Worm (Caenorhabditis elegans) whole organism, L4 larva: Measurements from ENCODE around the gene clc-27.

Experiments used
- F37D6.2 ChIP-seq: sonication (generic microtip); optimal IDR thresholded peaks from 2 replicates; lab custom pipeline; 2016; ENCODE audit warnings: mild to moderate bottlenecking, missing genetic modification characterization, missing compliant biosample characterization
- Y105C5A.15 ChIP-seq: fragments of 200-800 bp; sonication (Bioruptor generic); IDR thresholded peaks from 2 replicates; pipeline ENCODE4 v1.3.6; 2022; ENCODE audit warnings: missing genetic modification characterization, missing compliant biosample characterization
- Y75B8A.6 ChIP-seq: fragments of 200-800 bp; sonication (Bioruptor generic); IDR thresholded peaks from 2 replicates; pipeline ENCODE4 v1.3.6; 2022; ENCODE audit warnings: missing genetic modification reagents, missing genetic modification characterization, missing compliant biosample characterization
- aha-1 ChIP-seq: fragments of 150-350 bp; peaks from one replicate; lab custom pipeline; 2014; ENCODE audit warnings: missing biosample characterization, missing genetic modification characterization
- attf-4 ChIP-seq: sonication (generic microtip); optimal IDR thresholded peaks from 3 replicates; lab custom pipeline; 2017; ENCODE audit warnings: missing biosample characterization, missing genetic modification characterization
- ceh-28 ChIP-seq: fragments of 150-350 bp; optimal IDR thresholded peaks from 2 replicates; lab custom pipeline; 2014; ENCODE audit warnings: missing biosample characterization, missing genetic modification reagents, missing genetic modification characterization
- ceh-62 ChIP-seq: sonication (generic microtip); optimal IDR thresholded peaks from 2 replicates; lab custom pipeline; 2017; ENCODE audit warnings: missing biosample characterization, missing genetic modification characterization
- daf-16 ChIP-seq, 3 experiments: sonication (generic microtip); optimal IDR thresholded peaks; 2 replicates each; lab custom pipeline; 2016 to 2017; ENCODE audit warnings: missing genetic modification characterization in 3 of 3, missing genetic modification reagents in 3 of 3, mild to moderate bottlenecking in 2 of 3, missing compliant biosample characterization in 2 of 3, missing biosample characterization in 1 of 3, moderate library complexity in 1 of 3
- daf-19 ChIP-seq: fragments of 200-800 bp; sonication (Bioruptor generic); conservative IDR thresholded peaks from 2 replicates; pipeline ENCODE4 v1.3.6; 2022; ENCODE audit warnings: missing genetic modification characterization, missing compliant biosample characterization
- dmd-6 ChIP-seq: fragments of 200-800 bp; sonication (Bioruptor generic); IDR thresholded peaks from 2 replicates; pipeline ENCODE4 v1.3.6; 2022; ENCODE audit warnings: missing genetic modification reagents, missing genetic modification characterization, missing compliant biosample characterization
- dmd-8 ChIP-seq: fragments of 200-800 bp; sonication (Bioruptor generic); IDR thresholded peaks from 2 replicates; pipeline ENCODE4 v1.3.6; 2022; ENCODE audit warnings: missing genetic modification characterization, missing compliant biosample characterization
- dmd-9 ChIP-seq: fragments of 200-800 bp; sonication (Bioruptor generic); IDR thresholded peaks from 2 replicates; pipeline ENCODE4 v1.3.6; 2022; ENCODE audit warnings: missing genetic modification reagents, missing genetic modification characterization, missing compliant biosample characterization
- egl-27 ChIP-seq: sonication (generic microtip); optimal IDR thresholded peaks from 3 replicates; lab custom pipeline; 2017; ENCODE audit warnings: missing biosample characterization, missing genetic modification reagents, missing genetic modification characterization
- egl-43 ChIP-seq: fragments of 200-800 bp; sonication (Bioruptor generic); IDR thresholded peaks from 2 replicates; pipeline ENCODE4 v1.3.6; 2022; ENCODE audit warnings: missing genetic modification reagents, missing genetic modification characterization, missing compliant biosample characterization
- hlh-30 ChIP-seq: sonication (generic microtip); optimal IDR thresholded peaks from 2 replicates; lab custom pipeline; 2017; ENCODE audit warnings: antibody characterized with exemption, mild to moderate bottlenecking, missing genetic modification characterization, missing compliant biosample characterization; ENCODE audit not compliant: insufficient read depth
- jun-1 ChIP-seq: fragments of 150-350 bp; optimal IDR thresholded peaks from 2 replicates; lab custom pipeline; 2014; ENCODE audit warnings: missing biosample characterization, missing genetic modification reagents, missing genetic modification characterization
- lin-13 ChIP-seq: fragments of 150-350 bp; optimal IDR thresholded peaks from 2 replicates; lab custom pipeline; 2014; ENCODE audit warnings: missing biosample characterization, missing genetic modification reagents, missing genetic modification characterization
- lin-38 ChIP-seq: fragments of 200-800 bp; sonication (Bioruptor generic); IDR thresholded peaks from 2 replicates; pipeline ENCODE4 v1.3.6; 2022; ENCODE audit warnings: missing genetic modification reagents, missing genetic modification characterization, missing compliant biosample characterization
- lin-39 ChIP-seq: fragments of 150-350 bp; optimal IDR thresholded peaks from 2 replicates; lab custom pipeline; 2014; ENCODE audit warnings: missing biosample characterization, missing genetic modification reagents, missing genetic modification characterization
- lir-3 ChIP-seq: sonication (generic microtip); optimal IDR thresholded peaks from 2 replicates; lab custom pipeline; 2016; ENCODE audit warnings: mild to moderate bottlenecking, missing genetic modification characterization, missing compliant biosample characterization
- mdl-1 ChIP-seq, 2 experiments: fragments of 150-350 bp in 1 of 2; sonication (generic microtip) in 1 of 2; optimal IDR thresholded peaks; 2 replicates each; lab custom pipeline; 2014 to 2017; ENCODE audit warnings: missing biosample characterization in 2 of 2, missing genetic modification characterization in 2 of 2
- mxl-3 ChIP-seq: fragments of 200-800 bp; sonication (Bioruptor generic); optimal IDR thresholded peaks from 2 replicates; lab custom pipeline; 2018; ENCODE audit warnings: mild to moderate bottlenecking, missing genetic modification characterization, missing compliant biosample characterization
- nhr-10 ChIP-seq: fragments of 150-350 bp; optimal IDR thresholded peaks from 2 replicates; lab custom pipeline; 2014; ENCODE audit warnings: missing biosample characterization, missing genetic modification characterization
- nhr-111 ChIP-seq: fragments of 200-800 bp; sonication (Bioruptor generic); optimal IDR thresholded peaks from 2 replicates; lab custom pipeline; 2018; ENCODE audit warnings: mild to moderate bottlenecking, missing genetic modification characterization, missing compliant biosample characterization
- nhr-28 ChIP-seq: fragments of 150-350 bp; optimal IDR thresholded peaks from 2 replicates; lab custom pipeline; 2014; ENCODE audit warnings: missing biosample characterization, missing genetic modification characterization
- nhr-41 ChIP-seq: fragments of 200-800 bp; sonication (Bioruptor generic); IDR thresholded peaks from 2 replicates; pipeline ENCODE4 v1.3.6; 2022; ENCODE audit warnings: missing genetic modification reagents, missing genetic modification characterization, missing compliant biosample characterization
- nhr-42 ChIP-seq: fragments of 200-800 bp; sonication (Bioruptor generic); IDR thresholded peaks from 2 replicates; pipeline ENCODE4 v1.3.6; 2022; ENCODE audit warnings: missing genetic modification characterization, missing compliant biosample characterization
- nhr-6 ChIP-seq: fragments of 150-350 bp; optimal IDR thresholded peaks from 2 replicates; lab custom pipeline; 2014; ENCODE audit warnings: missing biosample characterization, missing genetic modification characterization
- nhr-77 ChIP-seq: fragments of 150-350 bp; optimal IDR thresholded peaks from 2 replicates; lab custom pipeline; 2014; ENCODE audit warnings: missing biosample characterization, missing genetic modification characterization
- pha-4 ChIP-seq, 2 experiments: fragments of 150-350 bp in 1 of 2; fragments of 200-800 bp in 1 of 2; sonication (Bioruptor generic) in 1 of 2; IDR thresholded peaks in 1 of 2; optimal IDR thresholded peaks in 1 of 2; 2 replicates each; pipeline versions ENCODE4 v1.3.6 to Lab custom; 2014 to 2022; ENCODE audit warnings: missing genetic modification characterization in 2 of 2, missing genetic modification reagents in 2 of 2, missing biosample characterization in 1 of 2, missing compliant biosample characterization in 1 of 2
- pqm-1 ChIP-seq: sonication (generic microtip); optimal IDR thresholded peaks from 2 replicates; lab custom pipeline; 2017; ENCODE audit warnings: missing biosample characterization, missing genetic modification characterization
- saeg-2 ChIP-seq: fragments of 200-800 bp; sonication (Bioruptor generic); IDR thresholded peaks from 2 replicates; pipeline ENCODE4 v1.3.6; 2022; ENCODE audit warnings: missing genetic modification reagents, missing genetic modification characterization, missing compliant biosample characterization
- snpc-4 ChIP-seq: fragments of 150-350 bp; optimal IDR thresholded peaks from 2 replicates; lab custom pipeline; 2014; ENCODE audit warnings: missing biosample characterization, missing genetic modification characterization
- tag-97 ChIP-seq: fragments of 200-800 bp; sonication (Bioruptor generic); IDR thresholded peaks from 2 replicates; pipeline ENCODE4 v1.3.6; 2022; ENCODE audit warnings: missing genetic modification characterization, missing compliant biosample characterization
- unc-62 ChIP-seq, 3 experiments: fragments of 150-350 bp in 1 of 3; sonication (generic microtip); optimal IDR thresholded peaks in 2 of 3; peaks in 1 of 3; 1 replicate in 1 of 3; 2 replicates in 2 of 3; lab custom pipeline; 2014 to 2017; ENCODE audit warnings: missing biosample characterization in 3 of 3, missing genetic modification characterization in 3 of 3, missing genetic modification reagents in 3 of 3, missing genotype in 1 of 3
- zag-1 ChIP-seq: fragments of 150-350 bp; optimal IDR thresholded peaks from 2 replicates; lab custom pipeline; 2014; ENCODE audit warnings: missing biosample characterization, missing genetic modification characterization
- zfp-3 ChIP-seq: fragments of 200-800 bp; sonication (Bioruptor generic); conservative IDR thresholded peaks from 2 replicates; pipeline ENCODE4 v1.3.6; 2022; ENCODE audit warnings: missing genetic modification reagents, missing genetic modification characterization, missing compliant biosample characterization
- zip-2 ChIP-seq: fragments of 150-350 bp; optimal IDR thresholded peaks from 2 replicates; lab custom pipeline; 2014; ENCODE audit warnings: missing biosample characterization, missing genetic modification characterization
- ztf-11 ChIP-seq: fragments of 150-350 bp; optimal IDR thresholded peaks from 2 replicates; lab custom pipeline; 2014; ENCODE audit warnings: missing biosample characterization, missing genetic modification characterization
- ztf-7 ChIP-seq: fragments of 150-350 bp; optimal IDR thresholded peaks from 2 replicates; lab custom pipeline; 2014; ENCODE audit warnings: missing biosample characterization, missing genetic modification characterization

clc-27 gene

DNA sequence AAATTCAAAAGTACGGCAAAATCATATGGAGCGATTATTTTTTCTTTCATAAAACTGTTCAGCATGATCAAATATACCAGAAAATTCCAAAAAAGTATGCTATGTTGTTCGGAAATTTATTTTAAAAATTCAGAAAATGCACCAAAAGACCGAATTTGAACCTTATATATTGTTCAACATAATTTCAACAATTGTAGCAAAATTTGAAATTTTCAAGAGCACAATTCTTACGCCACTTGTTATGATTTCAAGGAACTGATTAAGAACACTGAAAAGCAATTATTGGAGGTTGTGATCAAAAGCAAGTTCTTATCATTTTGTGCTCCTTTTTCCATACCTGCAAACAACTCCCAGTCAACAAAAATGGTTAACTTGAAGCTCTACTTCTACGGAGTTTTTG, at the start of gene clc-27:
clc-27 (plus strand) TSS at position 301 of the 400 bp plus-strand sequence.
- TF ChIP-seq mxl-3 (GFP tag; lab: Kevin White, UChicago): no peak
- no peak for TF ChIP-seq daf-16 (GFP tag; optimal IDR thresholded peaks at IDR 0.05; lab: Kevin White, UChicago)
- peak; percentile 61 for TF ChIP-seq daf-16 (tag; optimal IDR thresholded peaks at IDR 0.05; lab: Kevin White, UChicago)
- no peak for TF ChIP-seq daf-19
- TF ChIP-seq Y105C5A.15: no peak
- no peak for TF ChIP-seq egl-27
- no peak for TF ChIP-seq ztf-7 (tag; lab: Kevin White, UChicago)
- no peak for TF ChIP-seq nhr-77 (tag; lab: Kevin White, UChicago)
- TF ChIP-seq ceh-28: no peak
- no peak for TF ChIP-seq zag-1 (tag; lab: Kevin White, UChicago)
- TF ChIP-seq lir-3 (tag; lab: Kevin White, UChicago): no peak
- TF ChIP-seq nhr-28 (tag; lab: Kevin White, UChicago): peak; percentile 28
- no peak for TF ChIP-seq zfp-3 (GFP tag; lab: Robert Waterston, UW)
- TF ChIP-seq mdl-1 (tag; optimal IDR thresholded peaks at IDR 0.05; lab: Kevin White, UChicago): no peak
- TF ChIP-seq tag-97 (GFP tag; lab: Robert Waterston, UW): no peak
- TF ChIP-seq nhr-6: no peak
- no peak for TF ChIP-seq Y75B8A.6 (GFP tag; lab: Robert Waterston, UW)
- TF ChIP-seq lin-38 (GFP tag; lab: Robert Waterston, UW): no peak
- TF ChIP-seq unc-62 (GFP tag; optimal IDR thresholded peaks at IDR 0.05 in 1 of 2; lab: Kevin White, UChicago): peak in 1 of 2 experiments; percentile 31
- TF ChIP-seq unc-62 (tag; optimal IDR thresholded peaks at IDR 0.05; lab: Kevin White, UChicago): no peak
- TF ChIP-seq attf-4: no peak
- TF ChIP-seq ztf-11 (tag; lab: Kevin White, UChicago): no peak
- TF ChIP-seq nhr-42: no peak
- TF ChIP-seq saeg-2 (GFP tag; lab: Robert Waterston, UW): no peak
- no peak for TF ChIP-seq hlh-30 (tag; lab: Kevin White, UChicago)
- TF ChIP-seq nhr-41 (GFP tag; lab: Robert Waterston, UW): no peak
- TF ChIP-seq dmd-9 (GFP tag; lab: Robert Waterston, UW): no peak
- no peak for TF ChIP-seq ceh-62
- no peak for TF ChIP-seq snpc-4 (tag; lab: Kevin White, UChicago)

DNA sequence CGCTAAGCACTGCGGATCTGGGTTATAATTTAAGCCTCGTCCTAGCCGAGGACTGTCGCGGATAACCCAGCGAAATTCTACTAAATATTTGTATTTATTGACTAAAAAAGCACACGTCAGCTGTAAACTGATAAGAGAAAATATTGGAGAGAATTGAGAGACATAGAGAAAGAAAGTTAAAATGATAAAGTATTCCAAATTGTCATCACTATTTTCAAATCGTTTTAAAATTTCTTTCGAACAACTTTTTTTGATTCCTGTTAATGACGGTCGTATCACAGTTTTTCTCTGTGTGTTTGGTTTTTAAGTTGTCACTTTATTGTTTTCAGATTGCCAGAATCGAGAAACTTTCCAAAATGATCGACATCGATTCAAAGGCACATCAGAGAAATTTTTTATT, 46.2 kb upstream of the clc-27 start, which contains the start of gene fbxa-51:
fbxa-51 (plus strand) TSS at position 322 of the 400 bp plus-strand sequence.
- TF ChIP-seq egl-43 (no peak), dmd-6 (peak; percentile 47; the same call in 1 of the 2 replicates), jun-1 (tag; lab: Kevin White, UChicago) (no peak), daf-16 (GFP tag; optimal IDR thresholded peaks at IDR 0.05; lab: Kevin White, UChicago) (no peak), daf-16 (tag; optimal IDR thresholded peaks at IDR 0.05; lab: Kevin White, UChicago) (peak; percentile 81), pqm-1 (tag; lab: Kevin White, UChicago) (peak; percentile 39), nhr-28 (tag; lab: Kevin White, UChicago) (peak; percentile 28), nhr-77 (tag; lab: Kevin White, UChicago) (no peak)

DNA sequence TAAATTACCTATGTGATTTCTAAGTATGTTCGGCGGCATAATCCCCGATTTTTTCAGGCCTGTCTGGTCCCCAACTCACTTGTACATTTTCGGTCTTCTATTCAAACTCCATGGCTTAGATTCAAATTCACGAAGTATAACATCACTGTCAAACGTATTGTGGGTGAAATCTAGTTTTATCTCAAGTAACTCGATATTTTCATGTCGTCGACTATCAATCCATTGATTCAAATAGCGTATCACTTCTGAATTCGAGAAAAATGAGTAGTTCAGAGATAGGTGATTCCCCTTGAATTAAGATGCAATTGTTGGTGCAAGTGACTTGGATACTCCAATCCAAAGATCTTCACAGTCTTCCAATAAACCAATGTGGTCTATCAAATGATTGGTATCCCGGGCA, 43.6 kb upstream of the clc-27 start:
- peak in 1 of 2 experiments; percentile 94 for TF ChIP-seq unc-62 (GFP tag; optimal IDR thresholded peaks at IDR 0.05 in 1 of 2; lab: Kevin White, UChicago)
- TF ChIP-seq unc-62 (tag; optimal IDR thresholded peaks at IDR 0.05; lab: Kevin White, UChicago): no peak
- TF ChIP-seq nhr-10 (tag; lab: Kevin White, UChicago): no peak
- no peak for TF ChIP-seq nhr-111 (GFP tag; lab: Kevin White, UChicago)

ce11 chrIII:966259-966658, 41.9 kb upstream of the clc-27 start:
- TF ChIP-seq egl-43 (no peak), F37D6.2 (no peak), aha-1 (tag; lab: Kevin White, UChicago) (no peak), nhr-6 (no peak), daf-16 (GFP tag; optimal IDR thresholded peaks at IDR 0.05; lab: Kevin White, UChicago) (no peak), daf-16 (tag; optimal IDR thresholded peaks at IDR 0.05; lab: Kevin White, UChicago) (no peak), mdl-1 (tag; optimal IDR thresholded peaks at IDR 0.05; lab: Kevin White, UChicago) (no peak), pha-4 (GFP tag; IDR thresholded peaks at IDR 0.05; lab: Robert Waterston, UW) (no peak), pha-4 (tag; optimal IDR thresholded peaks at IDR 0.05; lab: Kevin White, UChicago) (no peak), lin-13 (GFP tag; lab: Kevin White, UChicago) (no peak), hlh-30 (tag; lab: Kevin White, UChicago) (no peak), dmd-8 (GFP tag; lab: Robert Waterston, UW) (no peak), lin-39 (tag; lab: Kevin White, UChicago) (no peak), ztf-7 (tag; lab: Kevin White, UChicago) (no peak), zip-2 (tag; lab: Kevin White, UChicago) (no peak), ceh-62 (no peak)
